Fruit fly (Drosophila melanogaster) whole organism, wandering third instar larva: ENCODE results near the gene CG7453.

ENCODE experiments used
- Abd-B ChIP-seq: fragments of >200 bp; optimal IDR thresholded peaks from 2 replicates; lab custom pipeline; 2017; ENCODE audit warnings: missing biosample characterization, missing genetic modification characterization
- CG32264 ChIP-seq: fragments of 200-800 bp; sonication (Bioruptor generic); optimal IDR thresholded peaks from 2 replicates; lab custom pipeline; 2016; ENCODE audit warnings: missing biosample characterization, missing genetic modification characterization
- CG9705 ChIP-seq: fragments of 200-800 bp; sonication (Bioruptor generic); optimal IDR thresholded peaks from 2 replicates; lab custom pipeline; 2018; ENCODE audit warnings: missing biosample characterization, mild to moderate bottlenecking, missing genetic modification characterization
- CrebA ChIP-seq: fragments of 200-800 bp; sonication (Bioruptor generic); optimal IDR thresholded peaks from 2 replicates; lab custom pipeline; 2016; ENCODE audit warnings: missing biosample characterization, mild to moderate bottlenecking, missing genetic modification characterization, borderline replicate concordance
- Dfd ChIP-seq: fragments of >200 bp; optimal IDR thresholded peaks from 2 replicates; lab custom pipeline; 2017; ENCODE audit warnings: missing biosample characterization, missing genetic modification characterization
- Dif ChIP-seq: fragments of 200-275, 200-300 bp; sonication (Bioruptor generic); optimal IDR thresholded peaks from 2 replicates; lab custom pipeline; 2018; ENCODE audit warnings: missing biosample characterization, missing genetic modification characterization; ENCODE audit not compliant: partially characterized antibody
- GATAd ChIP-seq: sonication (Bioruptor generic); optimal IDR thresholded peaks from 2 replicates; lab custom pipeline; 2016; ENCODE audit warnings: missing biosample characterization, missing genetic modification characterization
- HLH106 ChIP-seq: fragments of 200-800 bp; optimal IDR thresholded peaks from 3 replicates; lab custom pipeline; 2019; ENCODE audit warnings: missing biosample characterization, mild to moderate bottlenecking, missing genetic modification characterization, moderate library complexity
- Hnf4 ChIP-seq: fragments of 200-800 bp; sonication (Bioruptor generic); optimal IDR thresholded peaks from 2 replicates; lab custom pipeline; 2016; ENCODE audit warnings: missing biosample characterization, mild to moderate bottlenecking, missing genetic modification characterization
- Hr78 ChIP-seq: fragments of >200 bp; optimal IDR thresholded peaks from 2 replicates; lab custom pipeline; 2017; ENCODE audit warnings: missing biosample characterization, missing genetic modification characterization
- Hr83 ChIP-seq: fragments of 200-300 bp; sonication (Bioruptor generic); optimal IDR thresholded peaks from 2 replicates; lab custom pipeline; 2016; ENCODE audit warnings: missing biosample characterization, mild to moderate bottlenecking, missing genetic modification characterization, moderate library complexity; ENCODE audit not compliant: poor library complexity, severe bottlenecking
- Jra ChIP-seq: sonication (Bioruptor generic); optimal IDR thresholded peaks from 2 replicates; lab custom pipeline; 2016; ENCODE audit warnings: missing biosample characterization, missing genetic modification characterization
- Mio ChIP-seq: sonication (Bioruptor generic); optimal IDR thresholded peaks from 2 replicates; lab custom pipeline; 2016; ENCODE audit warnings: missing biosample characterization, missing genetic modification characterization
- Myc ChIP-seq: fragments of >200 bp; optimal IDR thresholded peaks from 2 replicates; lab custom pipeline; 2017
- N ChIP-seq: fragments of >200 bp; optimal IDR thresholded peaks from 2 replicates; lab custom pipeline; 2018; ENCODE audit warnings: missing biosample characterization, missing external identifiers, missing genetic modification characterization
- OdsH ChIP-seq: fragments of 200-800 bp; sonication (Bioruptor generic); optimal IDR thresholded peaks from 2 replicates; lab custom pipeline; 2016; ENCODE audit warnings: missing biosample characterization, mild to moderate bottlenecking, missing genetic modification characterization
- Rel ChIP-seq, 2 experiments: fragments of 200-800 bp; sonication (Bioruptor generic) in 1 of 2; optimal IDR thresholded peaks; 2 replicates in 1 of 2; 3 replicates in 1 of 2; lab custom pipeline; 2016 to 2019; ENCODE audit warnings: mild to moderate bottlenecking in 2 of 2, missing biosample characterization in 2 of 2, missing genetic modification characterization in 2 of 2, moderate library complexity in 1 of 2
- Sp1 ChIP-seq: fragments of 200-800 bp; sonication (Bioruptor generic); optimal IDR thresholded peaks from 3 replicates; lab custom pipeline; 2019; ENCODE audit warnings: missing biosample characterization, mild to moderate bottlenecking, missing genetic modification characterization, moderate library complexity
- Vsx2 ChIP-seq: fragments of 200-300, 225-300 bp; sonication (Bioruptor generic); optimal IDR thresholded peaks from 2 replicates; lab custom pipeline; 2018; ENCODE audit warnings: missing biosample characterization, missing genetic modification characterization; ENCODE audit not compliant: partially characterized antibody
- br ChIP-seq: fragments of 200-800 bp; sonication (Bioruptor generic); optimal IDR thresholded peaks from 2 replicates; lab custom pipeline; 2016; ENCODE audit warnings: missing biosample characterization, missing genetic modification characterization
- brk ChIP-seq: fragments of 200-800 bp; sonication (Bioruptor generic); optimal IDR thresholded peaks from 2 replicates; lab custom pipeline; 2016; ENCODE audit warnings: missing biosample characterization, mild to moderate bottlenecking, missing genetic modification characterization
- dl ChIP-seq, 2 experiments: fragments of 175-275, 200-275 bp in 1 of 2; fragments of 200-275 bp in 1 of 2; sonication (Bioruptor generic); optimal IDR thresholded peaks; lab custom pipeline; 2018; ENCODE audit warnings: mild to moderate bottlenecking in 2 of 2, missing biosample characterization in 2 of 2, missing genetic modification characterization in 2 of 2, moderate library complexity in 2 of 2; ENCODE audit not compliant: partially characterized antibody in 2 of 2, insufficient read depth in 1 of 2
- dmrt93B ChIP-seq: fragments of 200-800 bp; sonication (Bioruptor generic); optimal IDR thresholded peaks from 2 replicates; lab custom pipeline; 2018; ENCODE audit warnings: missing biosample characterization, mild to moderate bottlenecking, missing genetic modification characterization
- dsf ChIP-seq: sonication (Bioruptor generic); optimal IDR thresholded peaks from 2 replicates; lab custom pipeline; 2016; ENCODE audit warnings: missing biosample characterization, missing genetic modification characterization, borderline replicate concordance
- ey ChIP-seq: fragments of 200-800 bp; sonication (Bioruptor generic); optimal IDR thresholded peaks from 2 replicates; lab custom pipeline; 2016; ENCODE audit warnings: missing biosample characterization, missing genetic modification characterization
- foxo ChIP-seq, 2 experiments: fragments of 200-800 bp; sonication (Bioruptor generic); optimal IDR thresholded peaks; 2 replicates in 1 of 2; 3 replicates in 1 of 2; lab custom pipeline; 2016 to 2017; ENCODE audit warnings: missing biosample characterization in 2 of 2, missing genetic modification characterization in 2 of 2
- fru ChIP-seq: fragments of 200-800 bp; sonication (Bioruptor generic); optimal IDR thresholded peaks from 3 replicates; lab custom pipeline; 2016; ENCODE audit warnings: missing biosample characterization, mild to moderate bottlenecking, missing genetic modification characterization
- h ChIP-seq: fragments of 200-800 bp; sonication (Bioruptor generic); optimal IDR thresholded peaks from 3 replicates; lab custom pipeline; 2016; ENCODE audit warnings: missing biosample characterization, mild to moderate bottlenecking, missing genetic modification characterization
- jim ChIP-seq: fragments of 175-275, 200-325 bp; sonication (Bioruptor generic); optimal IDR thresholded peaks from 2 replicates; lab custom pipeline; 2016; ENCODE audit warnings: missing biosample characterization, mild to moderate bottlenecking, missing genetic modification characterization
- lola ChIP-seq: fragments of >200 bp; optimal IDR thresholded peaks from 2 replicates; lab custom pipeline; 2017; ENCODE audit warnings: missing biosample characterization, missing genetic modification characterization
- pan ChIP-seq: fragments of >200 bp; optimal IDR thresholded peaks from 2 replicates; lab custom pipeline; 2017
- psq ChIP-seq: fragments of 200-800 bp; sonication (Bioruptor generic); optimal IDR thresholded peaks from 3 replicates; lab custom pipeline; 2017; ENCODE audit warnings: missing biosample characterization, mild to moderate bottlenecking, missing genetic modification characterization, moderate library complexity
- rgr ChIP-seq: fragments of 200-800 bp; sonication (Bioruptor generic); optimal IDR thresholded peaks from 3 replicates; lab custom pipeline; 2016; ENCODE audit warnings: missing biosample characterization, mild to moderate bottlenecking, missing genetic modification characterization
- sage ChIP-seq: fragments of 200-800 bp; sonication (Bioruptor generic); optimal IDR thresholded peaks from 2 replicates; lab custom pipeline; 2016; ENCODE audit warnings: missing biosample characterization, mild to moderate bottlenecking, missing genetic modification characterization
- sv ChIP-seq: fragments of 200-800 bp; sonication (Bioruptor generic); optimal IDR thresholded peaks from 3 replicates; lab custom pipeline; 2016; ENCODE audit warnings: missing biosample characterization, missing genetic modification characterization
- tai ChIP-seq: sonication (Bioruptor generic); optimal IDR thresholded peaks from 2 replicates; lab custom pipeline; 2016; ENCODE audit warnings: missing biosample characterization, missing genetic modification characterization
- usp ChIP-seq: fragments of >200 bp; optimal IDR thresholded peaks from 2 replicates; lab custom pipeline; 2017; ENCODE audit warnings: missing biosample characterization, missing genetic modification characterization
- woc ChIP-seq: sonication (Bioruptor generic); optimal IDR thresholded peaks from 2 replicates; lab custom pipeline; 2016; ENCODE audit warnings: missing biosample characterization, mild to moderate bottlenecking, missing genetic modification characterization

The CG7453 gene

DNA sequence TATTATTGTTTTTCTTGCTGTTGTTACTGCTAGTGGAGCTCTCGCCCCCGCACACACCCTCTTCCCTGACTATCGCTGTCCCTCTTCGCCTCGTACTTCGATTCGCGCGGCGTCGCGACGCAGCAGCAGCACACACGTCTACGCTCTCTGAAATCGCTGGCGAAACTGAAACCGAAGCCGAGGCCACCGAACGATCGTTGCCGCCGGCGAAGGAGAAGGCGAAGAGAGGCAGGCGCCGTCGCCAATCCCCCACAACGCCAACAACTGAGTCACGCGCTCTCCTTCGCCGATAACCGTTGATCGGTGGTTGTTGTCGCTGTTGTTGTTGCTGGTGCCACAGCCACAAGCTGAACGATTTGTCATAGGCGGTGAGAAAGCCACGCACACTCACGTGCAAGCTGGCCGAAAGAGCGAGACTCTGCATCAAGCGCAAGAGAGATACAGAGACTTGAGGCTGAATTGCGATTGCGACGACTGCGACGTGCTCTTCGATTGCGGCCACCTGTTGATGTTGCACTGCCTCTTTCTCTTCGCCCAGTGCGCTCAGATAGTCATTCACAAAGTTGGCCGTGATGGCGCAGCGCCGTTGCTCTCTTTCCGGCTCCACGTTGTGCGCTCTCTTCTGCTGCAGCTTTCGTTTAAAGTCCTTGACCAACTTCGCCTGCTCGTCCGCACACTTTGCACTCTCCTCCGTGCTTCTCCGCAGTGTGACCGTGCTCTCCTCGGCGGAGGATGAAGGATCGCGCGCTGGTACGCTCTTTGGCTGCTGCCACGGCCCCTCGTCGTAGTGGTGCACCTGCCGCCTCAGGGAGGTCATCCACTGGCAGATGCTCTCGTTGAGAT lies 26.5 kb upstream of the CG7453 start:
- TF ChIP-seq CG9705 (GFP tag; lab: Kevin White, UChicago) (no peak), br (GFP tag; lab: Kevin White, UChicago) (peak; percentile 15), Myc (no peak), brk (GFP tag; lab: Kevin White, UChicago) (no peak), Mio (GFP tag; lab: Kevin White, UChicago) (no peak), CG32264 (GFP tag; lab: Kevin White, UChicago) (no peak), psq (no peak), Dif (peak; percentile 91), Hr83 (GFP tag; lab: Kevin White, UChicago) (no peak), usp (no peak), Vsx2 (GFP tag; lab: Kevin White, UChicago) (peak; percentile 38), Abd-B (GFP tag; lab: Kevin White, UChicago) (no peak), GATAd (no peak), dl (GFP tag; optimal IDR thresholded peaks at IDR 0.05; lab: Kevin White, UChicago; ENCODE audit: insufficient read depth in 1 of 2, partially characterized antibody in 2 of 2) (peak; percentile 91 to 92), dmrt93B (GFP tag; lab: Kevin White, UChicago) (no peak), sage (GFP tag; lab: Kevin White, UChicago) (no peak), Hr78 (GFP tag; lab: Kevin White, UChicago) (no peak), foxo (GFP tag; optimal IDR thresholded peaks at IDR 0.05; lab: Kevin White, UChicago) (no peak), pan (lab: Kevin White, UChicago) (no peak), Hnf4 (GFP tag; lab: Kevin White, UChicago) (peak; percentile 30), OdsH (no peak), ey (GFP tag; lab: Kevin White, UChicago) (no peak), N (GFP tag; lab: Kevin White, UChicago) (no peak), lola (GFP tag; lab: Kevin White, UChicago) (no peak), jim (GFP tag; lab: Kevin White, UChicago) (no peak), h (peak; percentile 57), rgr (no peak), Dfd (no peak), CrebA (GFP tag; lab: Kevin White, UChicago) (peak; percentile 33), Jra (GFP tag; lab: Kevin White, UChicago) (peak; percentile 93), sv (GFP tag; lab: Kevin White, UChicago) (no peak), Sp1 (peak; percentile 23), HLH106 (no peak), dsf (GFP tag; lab: Kevin White, UChicago) (no peak), woc (GFP tag; lab: Kevin White, UChicago) (no peak), tai (GFP tag; lab: Kevin White, UChicago) (no peak), fru (GFP tag; lab: Kevin White, UChicago) (peak; percentile 49), Rel (GFP tag; optimal IDR thresholded peaks at IDR 0.05; lab: Kevin White, UChicago) (peak; percentile 69), Rel (tag; optimal IDR thresholded peaks at IDR 0.05; lab: Kevin White, UChicago) (peak; percentile 62)

DNA sequence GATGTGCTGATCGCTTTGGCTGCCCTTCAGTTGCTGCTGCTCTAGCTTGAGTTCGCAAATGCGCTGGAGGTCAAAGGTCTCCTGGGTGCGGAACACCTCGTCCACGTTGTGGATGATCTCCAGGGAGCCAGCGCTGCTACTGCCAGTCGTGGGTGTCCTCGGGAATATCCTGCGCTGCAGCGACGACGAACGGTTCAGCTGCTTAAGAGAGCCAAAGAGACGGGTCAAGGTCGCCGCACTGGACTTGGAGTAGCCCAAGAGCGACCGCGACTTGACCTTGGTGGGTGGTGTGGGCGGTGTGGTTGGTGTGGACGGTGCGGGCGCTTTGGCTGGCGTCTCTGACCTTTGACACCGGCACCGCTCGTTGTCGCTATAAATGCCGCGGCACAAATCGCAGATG lies 25.7 kb upstream of the CG7453 start:
- no peak for TF ChIP-seq jim (GFP tag; lab: Kevin White, UChicago)
- TF ChIP-seq Jra (GFP tag; lab: Kevin White, UChicago) = no peak
- TF ChIP-seq usp = no peak
- TF ChIP-seq pan (lab: Kevin White, UChicago) = no peak
- TF ChIP-seq psq = no peak
- no peak for TF ChIP-seq dsf (GFP tag; lab: Kevin White, UChicago)
- TF ChIP-seq N (GFP tag; lab: Kevin White, UChicago) = no peak
- TF ChIP-seq Hr83 (GFP tag; lab: Kevin White, UChicago) = no peak
- TF ChIP-seq Hnf4 (GFP tag; lab: Kevin White, UChicago) = no peak
- TF ChIP-seq GATAd = no peak
- TF ChIP-seq tai (GFP tag; lab: Kevin White, UChicago) = no peak
- TF ChIP-seq rgr = no peak
- TF ChIP-seq sv (GFP tag; lab: Kevin White, UChicago) = no peak
- TF ChIP-seq foxo (GFP tag; optimal IDR thresholded peaks at IDR 0.05; lab: Kevin White, UChicago) = no peak
- TF ChIP-seq Abd-B (GFP tag; lab: Kevin White, UChicago) = no peak
